Fruit fly (Drosophila melanogaster): ENCODE results near the gene CG6244.

CG6244 gene

DNA sequence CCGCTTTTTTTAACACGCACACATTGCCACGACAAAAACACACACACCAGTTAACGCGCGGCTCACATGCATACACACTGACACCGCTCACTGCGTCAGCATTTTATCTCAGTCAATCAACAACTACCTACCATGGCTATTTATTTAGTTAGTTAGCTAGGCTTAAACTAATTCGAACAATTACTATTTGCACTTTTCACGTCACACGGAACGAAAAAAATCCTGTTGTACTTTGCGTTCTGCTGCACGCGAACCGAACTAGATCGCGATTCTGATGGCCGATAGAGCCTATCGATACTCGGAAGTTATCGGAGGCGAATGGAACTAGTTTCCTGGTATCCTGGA, 8.0 kb downstream of the CG6244 start, which contains the start of gene fwe (continued):
- TF ChIP-seq Atf-2 (GFP tag; optimal IDR thresholded peaks at IDR 0.05) (no peak), CG6689 (GFP tag; IDR thresholded peaks at IDR 0.05) (no peak), Nf-YA (GFP tag; IDR thresholded peaks at IDR 0.05) (no peak), vnd (GFP tag; IDR thresholded peaks at IDR 0.05; ENCODE audit: partially characterized antibody) (peak; percentile 4)

DNA sequence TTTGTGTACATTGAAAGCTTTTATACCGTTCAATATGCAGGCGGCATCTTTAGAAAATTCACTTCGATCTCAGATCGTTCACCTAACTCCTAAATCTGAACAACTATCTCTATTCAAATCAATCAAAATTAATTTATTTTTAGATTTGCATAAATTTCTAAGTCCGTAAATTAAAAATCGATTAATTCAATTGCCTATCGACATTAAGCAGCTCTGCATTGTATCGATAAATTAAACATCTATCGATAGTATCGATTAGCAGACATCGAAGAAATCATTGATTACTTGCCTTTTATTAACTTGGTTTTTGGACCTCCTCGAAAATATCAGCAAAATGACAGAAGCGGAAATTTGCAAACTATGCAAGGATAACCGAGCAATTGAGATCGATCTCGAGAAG, 8.6 kb downstream of the CG6244 start, which contains the start of gene CkIIalpha-i1:
CkIIalpha-i1 (plus strand) TSS at position 266 of the 400 bp plus-strand sequence.
- TF ChIP-seq CG34224 (GFP tag; IDR thresholded peaks at IDR 0.05; ENCODE audit: partially characterized antibody) (peak; percentile 98), Max (GFP tag; optimal IDR thresholded peaks at IDR 0.05) (no peak), bbx (GFP tag; IDR thresholded peaks at IDR 0.05; ENCODE audit: partially characterized antibody) (peak; percentile 98), Lhr (GFP tag; optimal IDR thresholded peaks at IDR 0.05) (peak; percentile 57), twi (tag; optimal IDR thresholded peaks at IDR 0.05) (no peak), CG3065 (GFP tag; optimal IDR thresholded peaks at IDR 0.05) (no peak), CG10267 (tag; optimal IDR thresholded peaks at IDR 0.05) (peak; percentile 5), tll (GFP tag; optimal IDR thresholded peaks at IDR 0.05) (peak in 1 of 2 experiments; percentile 3), CG6175 (GFP tag; IDR thresholded peaks at IDR 0.05) (no peak), CG11695 (GFP tag; IDR thresholded peaks at IDR 0.05) (0 out of 3 replicates have a peak, but pooled peaks have one; percentile 6), unc-4 (GFP tag; IDR thresholded peaks at IDR 0.05; ENCODE audit: partially characterized antibody) (peak; percentile 92), Sry-δ (GFP tag; optimal IDR thresholded peaks at IDR 0.05) (peak; percentile 63), BEAF-32 (GFP tag; optimal IDR thresholded peaks at IDR 0.05) (peak; percentile 80), Scr (GFP tag; IDR thresholded peaks at IDR 0.05; ENCODE audit: partially characterized antibody) (peak; percentile 94), Dll (GFP tag; IDR thresholded peaks at IDR 0.05; ENCODE audit: partially characterized antibody) (peak; percentile 96), trem (tag; optimal IDR thresholded peaks at IDR 0.05) (peak; percentile 22), sna (GFP tag; IDR thresholded peaks at IDR 0.05; ENCODE audit: partially characterized antibody) (peak; percentile 98), Atf6 (GFP tag; IDR thresholded peaks at IDR 0.05) (no peak), CG14710 (tag; optimal IDR thresholded peaks at IDR 0.05) (peak; percentile 11), CG12659 (GFP tag; optimal IDR thresholded peaks at IDR 0.05) (peak; percentile 27), CG2116 (GFP tag; optimal IDR thresholded peaks at IDR 0.05) (peak; percentile 97), amos (GFP tag; IDR thresholded peaks at IDR 0.05; ENCODE audit: partially characterized antibody) (peak; percentile 90), nerfin-2 (GFP tag; IDR thresholded peaks at IDR 0.05; ENCODE audit: partially characterized antibody) (peak; percentile 100), chinmo (GFP tag; IDR thresholded peaks at IDR 0.05; ENCODE audit: partially characterized antibody) (peak; percentile 87), lilli (GFP tag; optimal IDR thresholded peaks at IDR 0.05) (no peak), zen2 (GFP tag; IDR thresholded peaks at IDR 0.05; ENCODE audit: partially characterized antibody) (peak; percentile 97; the same call in 2 of the 3 replicates), tna (GFP tag; IDR thresholded peaks at IDR 0.05; ENCODE audit: partially characterized antibody) (peak; percentile 99), Side (GFP tag; optimal IDR thresholded peaks at IDR 0.05) (no peak), CG16813 (GFP tag; IDR thresholded peaks at IDR 0.05; ENCODE audit: partially characterized antibody) (peak; percentile 97), E2f2 (GFP tag; IDR thresholded peaks at IDR 0.05) (peak; percentile 54), disco-r (GFP tag; optimal IDR thresholded peaks at IDR 0.05) (no peak), Doc3 (GFP tag; IDR thresholded peaks at IDR 0.05; ENCODE audit: partially characterized antibody) (peak; percentile 95), hb (GFP tag; IDR thresholded peaks at IDR 0.05; ENCODE audit: partially characterized antibody) (peak; percentile 97), inv (GFP tag; IDR thresholded peaks at IDR 0.05; ENCODE audit: partially characterized antibody) (peak; percentile 77), CrebB (tag; optimal IDR thresholded peaks at IDR 0.05) (no peak), Opbp (GFP tag; IDR thresholded peaks at IDR 0.05; ENCODE audit: partially characterized antibody) (peak; percentile 96; the same call in 2 of the 3 replicates), Hmr (GFP tag; optimal IDR thresholded peaks at IDR 0.05) (no peak), Dref (GFP tag; IDR thresholded peaks at IDR 0.05) (peak; percentile 92), az2 (GFP tag; optimal IDR thresholded peaks at IDR 0.05) (no peak), odd (GFP tag; optimal IDR thresholded peaks at IDR 0.05) (no peak), CG13287 (GFP tag; IDR thresholded peaks at IDR 0.05; ENCODE audit: partially characterized antibody) (peak; percentile 98), HLH4C (GFP tag; IDR thresholded peaks at IDR 0.05; ENCODE audit: partially characterized antibody) (peak; percentile 99)

Data from whole organism, embryonic.